Worm (Caenorhabditis elegans) whole organism, L4/young adult: ENCODE data around the gene K09H11.11.

Source experiments
- W03F9.2 ChIP-seq: fragments of 150-350 bp; optimal IDR thresholded peaks from 2 replicates; lab custom pipeline; 2014; ENCODE audit warnings: missing biosample characterization, missing genetic modification characterization
- dao-5 ChIP-seq: sonication (generic microtip); optimal IDR thresholded peaks from 2 replicates; lab custom pipeline; 2016; ENCODE audit warnings: missing genotype, missing genetic modification characterization, moderate library complexity, missing compliant biosample characterization
- him-1 ChIP-seq: sonication (generic microtip); optimal IDR thresholded peaks from 2 replicates; lab custom pipeline; 2016; ENCODE audit warnings: missing genotype, missing genetic modification reagents, missing genetic modification characterization, missing compliant biosample characterization

K09H11.11 gene

ce11 chrV:5726463-5726862 lies 28.6 kb downstream of the K09H11.11 start, which contains the start of gene K09H11.4:
Gene K09H11.4 (minus strand): TSS chrV:5726563.
- TF ChIP-seq W03F9.2 (tag; lab: Kevin White, UChicago), result no peak
- no peak for TF ChIP-seq him-1 (tag; lab: Kevin White, UChicago)
- no peak for TF ChIP-seq dao-5

- TF ChIP-seq him-1 (tag; lab: Kevin White, UChicago), result no peak
- no peak for TF ChIP-seq dao-5
- TF ChIP-seq W03F9.2 (tag; lab: Kevin White, UChicago), result no peak
These were observed 30.7 kb downstream of the K09H11.11 start for ce11 chrV:5724395-5724794.

ce11 chrV:5722093-5722492 lies 33.0 kb downstream of the K09H11.11 start:
- TF ChIP-seq him-1 (tag; lab: Kevin White, UChicago) (no peak), dao-5 (no peak), W03F9.2 (tag; lab: Kevin White, UChicago) (no peak)

DNA sequence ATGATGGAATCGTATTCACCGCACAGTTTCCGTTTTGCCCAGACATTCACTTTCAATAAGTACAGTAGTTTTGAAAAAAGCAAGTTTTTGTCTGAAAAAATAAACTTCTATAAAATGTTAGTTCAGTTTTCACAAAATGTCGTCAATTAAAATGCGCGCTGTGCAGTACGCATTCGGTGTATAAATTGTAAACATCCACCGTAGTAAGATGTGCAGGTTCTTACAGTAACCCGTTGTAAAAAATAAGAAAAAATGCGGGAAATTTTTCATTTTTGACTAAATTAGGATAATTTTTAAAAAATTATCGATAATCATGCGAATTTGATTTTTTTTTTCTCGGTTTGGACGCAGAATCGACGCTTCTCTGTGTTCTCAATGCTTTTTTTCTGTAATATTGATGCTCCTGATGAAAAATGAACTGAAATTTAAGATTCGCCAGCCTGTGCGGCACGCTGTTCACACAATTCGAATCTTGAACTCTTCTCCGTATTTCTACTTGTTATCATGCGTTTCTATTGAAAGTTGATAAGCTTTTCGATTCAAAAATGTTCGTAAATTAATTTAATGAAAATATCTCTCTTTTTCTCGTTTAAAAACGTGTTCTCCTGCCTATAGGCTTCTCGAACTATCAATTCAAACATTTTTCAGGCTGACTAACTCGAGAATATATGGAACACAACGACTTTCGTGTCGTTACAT lies 37.7 kb downstream of the K09H11.11 start, which contains the start of gene rga-3:
Gene rga-3 (plus strand): TSS at position 649 of the 699 bp plus-strand sequence.
- no peak for TF ChIP-seq dao-5
- peak; percentile 66 for TF ChIP-seq W03F9.2 (tag; lab: Kevin White, UChicago)

ce11 chrV:5716508-5716907 lies 38.5 kb downstream of the K09H11.11 start, which contains the start of gene K09H11.9:
Gene K09H11.9 (minus strand): TSS chrV:5716608.
- TF ChIP-seq him-1 (tag; lab: Kevin White, UChicago) (no peak), dao-5 (no peak), W03F9.2 (tag; lab: Kevin White, UChicago) (no peak)

DNA sequence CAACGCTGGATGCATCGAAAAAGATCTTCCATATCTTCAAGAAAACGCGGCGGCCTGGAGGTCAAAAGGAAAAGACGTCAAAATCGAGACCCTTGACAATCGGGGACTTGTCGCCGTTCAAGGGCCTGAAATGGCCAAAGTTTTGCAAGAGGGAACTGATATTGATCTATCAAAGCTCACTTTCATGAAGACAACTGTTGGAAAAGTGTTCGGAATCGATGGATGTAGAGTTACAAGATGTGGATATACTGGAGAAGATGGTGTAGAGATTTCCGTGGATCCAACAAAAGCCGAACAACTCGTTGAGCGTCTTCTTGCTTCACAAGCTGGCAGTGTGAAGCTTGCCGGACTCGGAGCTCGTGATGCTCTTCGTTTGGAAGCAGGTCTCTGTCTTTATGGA lies 41.5 kb downstream of the K09H11.11 start:
- TF ChIP-seq W03F9.2 (tag; lab: Kevin White, UChicago) (no peak), dao-5 (no peak), him-1 (tag; lab: Kevin White, UChicago) (no peak)

- no peak for TF ChIP-seq dao-5
- TF ChIP-seq him-1 (tag; lab: Kevin White, UChicago), result no peak
- TF ChIP-seq W03F9.2 (tag; lab: Kevin White, UChicago), result no peak
These were observed 42.4 kb downstream of the K09H11.11 start, which contains the start of gene gcst-1 for ce11 chrV:5712652-5713051. Gene gcst-1 (plus strand): TSS chrV:5712928.

ce11 chrV:5712189-5712588 lies 42.9 kb downstream of the K09H11.11 start:
- no peak for TF ChIP-seq him-1 (tag; lab: Kevin White, UChicago)
- no peak for TF ChIP-seq dao-5
- TF ChIP-seq W03F9.2 (tag; lab: Kevin White, UChicago), result no peak

DNA sequence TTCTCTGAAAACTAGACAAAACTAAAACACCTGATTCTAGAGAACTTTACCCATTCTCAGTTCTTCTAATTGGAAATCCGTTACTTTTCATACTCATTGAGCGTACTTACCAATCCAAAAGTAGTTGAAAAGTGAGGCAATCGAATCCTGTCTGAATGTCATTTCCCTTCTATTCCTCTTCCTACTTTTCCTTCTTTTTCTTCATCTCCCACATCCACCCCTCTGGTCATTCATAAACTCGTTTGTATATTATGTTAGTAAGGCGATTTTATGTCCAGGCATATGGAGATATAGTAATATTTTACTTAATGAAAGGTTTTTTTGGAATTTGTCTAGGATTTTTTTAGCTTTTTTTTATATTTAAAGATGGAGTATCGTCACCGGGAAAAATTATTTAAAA lies 46.7 kb downstream of the K09H11.11 start:
- TF ChIP-seq dao-5, result no peak
- no peak for TF ChIP-seq W03F9.2 (tag; lab: Kevin White, UChicago)
- TF ChIP-seq him-1 (tag; lab: Kevin White, UChicago), result no peak

DNA sequence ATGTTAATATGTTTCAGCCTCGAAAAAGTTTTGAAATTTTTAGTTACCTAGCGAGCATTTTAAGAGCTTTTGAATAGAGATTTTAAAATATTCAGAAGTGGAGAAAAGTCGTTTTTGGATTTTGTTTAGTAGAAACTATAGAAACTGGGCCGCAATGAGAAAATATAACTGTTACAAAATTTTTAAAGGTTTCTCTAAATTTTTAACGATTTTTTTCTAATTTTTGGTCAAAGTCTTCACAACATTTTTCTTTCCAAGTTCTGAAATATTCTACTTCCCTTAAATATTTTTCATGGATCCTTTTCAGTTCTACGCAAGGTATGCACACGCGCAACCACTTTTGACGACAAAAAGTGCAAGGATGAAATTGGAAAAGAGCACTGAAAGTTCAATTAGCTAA lies 49.5 kb downstream of the K09H11.11 start, which contains the start of gene peli-1:
Gene peli-1 (plus strand): TSS at position 301 of the 400 bp plus-strand sequence.
- TF ChIP-seq dao-5, result no peak
